Worm (Caenorhabditis elegans) whole organism, mixed stage, embryonic: ENCODE results near the gene ZK105.12.

Experiments
- blmp-1 ChIP-seq: fragments of 150-350 bp; optimal IDR thresholded peaks from 2 replicates; lab custom pipeline; 2014; ENCODE audit warnings: missing biosample characterization, missing genetic modification characterization
- elt-1 ChIP-seq: sonication (generic microtip); optimal IDR thresholded peaks from 2 replicates; lab custom pipeline; 2017; ENCODE audit warnings: missing genetic modification characterization, mild to moderate bottlenecking, missing compliant biosample characterization, antibody characterized with exemption, moderate library complexity, borderline replicate concordance; ENCODE audit not compliant: insufficient read depth
- lin-13 ChIP-seq: fragments of 150-350 bp; optimal IDR thresholded peaks from 2 replicates; lab custom pipeline; 2014; ENCODE audit warnings: missing biosample characterization, missing genetic modification characterization
- lin-32 ChIP-seq: fragments of 200-800 bp; sonication (Bioruptor generic); optimal IDR thresholded peaks from 2 replicates; lab custom pipeline; 2018; ENCODE audit warnings: mild to moderate bottlenecking, missing genetic modification characterization, missing compliant biosample characterization
- lsy-2 ChIP-seq: fragments of 150-350 bp; optimal IDR thresholded peaks from 2 replicates; lab custom pipeline; 2014; ENCODE audit warnings: missing biosample characterization, missing genetic modification characterization
- mab-5 ChIP-seq: fragments of 150-350 bp; optimal IDR thresholded peaks from 2 replicates; lab custom pipeline; 2014; ENCODE audit warnings: missing biosample characterization, missing genetic modification characterization
- nhr-2 ChIP-seq: fragments of 150-350 bp; optimal IDR thresholded peaks from 2 replicates; lab custom pipeline; 2014; ENCODE audit warnings: missing biosample characterization, missing genetic modification characterization
- nhr-237 ChIP-seq: fragments of 150-350 bp; optimal IDR thresholded peaks from 2 replicates; lab custom pipeline; 2014; ENCODE audit warnings: missing biosample characterization, missing genetic modification characterization
- sem-2 ChIP-seq: fragments of 200-800 bp; sonication (Bioruptor generic); optimal IDR thresholded peaks from 2 replicates; lab custom pipeline; 2018; ENCODE audit warnings: mild to moderate bottlenecking, missing genetic modification characterization, missing compliant biosample characterization
- snpc-4 ChIP-seq: fragments of 150-350 bp; optimal IDR thresholded peaks from 2 replicates; lab custom pipeline; 2014; ENCODE audit warnings: missing biosample characterization, missing genetic modification characterization
- unc-39 ChIP-seq: fragments of 150-350 bp; optimal IDR thresholded peaks from 2 replicates; lab custom pipeline; 2014; ENCODE audit warnings: missing biosample characterization, missing genetic modification characterization
- ztf-11 ChIP-seq: fragments of 150-350 bp; optimal IDR thresholded peaks from 2 replicates; lab custom pipeline; 2014; ENCODE audit warnings: missing biosample characterization, missing genetic modification characterization

- TF ChIP-seq blmp-1 (no peak), mab-5 (tag; lab: Kevin White, UChicago) (no peak), ztf-11 (no peak), sem-2 (GFP tag; lab: Kevin White, UChicago) (no peak), lsy-2 (tag; lab: Kevin White, UChicago) (no peak), unc-39 (no peak), snpc-4 (tag; lab: Kevin White, UChicago) (no peak), nhr-237 (tag; lab: Kevin White, UChicago) (no peak), lin-13 (no peak), nhr-2 (tag; lab: Kevin White, UChicago) (no peak), elt-1 (no peak), lin-32 (GFP tag; lab: Kevin White, UChicago) (no peak)
Measured at ce11 chrV:7721945-7722344, 6.0 kb upstream of the ZK105.12 start, which contains the start of gene ZK105.14.
